Fruit fly (Drosophila melanogaster) whole organism, embryonic: ENCODE results near the gene CG43675.

Experiments used
- BEAF-32 ChIP-seq: fragments of 200-800 bp; sonication (Bioruptor generic); optimal IDR thresholded peaks from 3 replicates; lab custom pipeline; 2017; ENCODE audit warnings: missing biosample characterization, missing genetic modification characterization, mild to moderate bottlenecking, moderate library complexity, missing genetic modification reagents
- Blimp-1 ChIP-seq: fragments of 200-800 bp; sonication (Bioruptor generic); optimal IDR thresholded peaks from 3 replicates; lab custom pipeline; 2018; ENCODE audit warnings: missing biosample characterization, missing genetic modification characterization, mild to moderate bottlenecking, moderate library complexity, missing genetic modification reagents
- CG11093 ChIP-seq: fragments of 200-800 bp; sonication (Bioruptor generic); IDR thresholded peaks from 3 replicates; pipeline ENCODE4 v1.3.6; 2022; ENCODE audit warnings: missing biosample characterization, missing genetic modification characterization
- CG11695 ChIP-seq: fragments of 200-800 bp; sonication (Bioruptor generic); IDR thresholded peaks from 3 replicates; pipeline ENCODE4 v1.3.6; 2022; ENCODE audit warnings: missing biosample characterization, missing genetic modification characterization
- CG13775 ChIP-seq: fragments of 200-800 bp; sonication (Bioruptor generic); optimal IDR thresholded peaks from 3 replicates; lab custom pipeline; 2017; ENCODE audit warnings: missing biosample characterization, mild to moderate bottlenecking, missing genetic modification characterization
- CG1647 ChIP-seq: fragments of 200-800 bp; sonication (Bioruptor generic); optimal IDR thresholded peaks from 3 replicates; lab custom pipeline; 2016; ENCODE audit warnings: missing biosample characterization, missing genetic modification characterization
- CG17359 ChIP-seq: fragments of 200-800 bp; sonication (Bioruptor generic); optimal IDR thresholded peaks from 3 replicates; lab custom pipeline; 2018; ENCODE audit warnings: missing biosample characterization, mild to moderate bottlenecking, missing genetic modification characterization, moderate library complexity
- CG17568 ChIP-seq: fragments of 200-800 bp; sonication (Bioruptor generic); optimal IDR thresholded peaks from 2 replicates; lab custom pipeline; 2018; ENCODE audit warnings: missing biosample characterization, mild to moderate bottlenecking, missing genetic modification characterization, moderate library complexity
- CG18476 ChIP-seq: fragments of 200-800 bp; sonication (Bioruptor generic); optimal IDR thresholded peaks from 2 replicates; lab custom pipeline; 2016; ENCODE audit warnings: missing biosample characterization, mild to moderate bottlenecking, missing genetic modification characterization
- CG31441 ChIP-seq: fragments of 200-800 bp; sonication (Bioruptor generic); IDR thresholded peaks from 2 replicates; pipeline ENCODE4 v1.3.6; 2022; ENCODE audit warnings: missing biosample characterization, missing genetic modification characterization
- CG5245 ChIP-seq: fragments of 200-800 bp; sonication (Bioruptor generic); optimal IDR thresholded peaks from 3 replicates; lab custom pipeline; 2016; ENCODE audit warnings: missing biosample characterization, missing genetic modification characterization
- CG8359 ChIP-seq: fragments of 200-800 bp; sonication (Bioruptor generic); optimal IDR thresholded peaks from 2 replicates; lab custom pipeline; 2017; ENCODE audit warnings: missing biosample characterization, mild to moderate bottlenecking, missing genetic modification characterization, borderline replicate concordance
- HmgD ChIP-seq: fragments of 200-800 bp; sonication (Bioruptor generic); optimal IDR thresholded peaks from 3 replicates; lab custom pipeline; 2016; ENCODE audit warnings: missing biosample characterization, missing genetic modification characterization
- HmgZ ChIP-seq: fragments of 200-800 bp; sonication (Bioruptor generic); optimal IDR thresholded peaks from 2 replicates; lab custom pipeline; 2018; ENCODE audit warnings: missing biosample characterization, mild to moderate bottlenecking, missing genetic modification characterization
- MTF-1 ChIP-seq: fragments of 200-800 bp; sonication (Bioruptor generic); optimal IDR thresholded peaks from 2 replicates; lab custom pipeline; 2018; ENCODE audit warnings: missing biosample characterization, mild to moderate bottlenecking, missing genetic modification characterization, borderline replicate concordance
- Med ChIP-seq: fragments of 200-800 bp; sonication (Bioruptor generic); peaks from one replicate; lab custom pipeline; 2016; ENCODE audit warnings: missing biosample characterization, missing genetic modification characterization, mild to moderate bottlenecking, inconsistent platforms, moderate library complexity
- Meics ChIP-seq: fragments of 200-800 bp; sonication (Bioruptor generic); optimal IDR thresholded peaks from 2 replicates; lab custom pipeline; 2017; ENCODE audit warnings: missing biosample characterization, mild to moderate bottlenecking, missing genetic modification characterization
- NK7.1 ChIP-seq: fragments of 200-800 bp; sonication (Bioruptor generic); optimal IDR thresholded peaks from 3 replicates; lab custom pipeline; 2016; ENCODE audit warnings: missing biosample characterization, missing genetic modification characterization
- Rfx ChIP-seq: fragments of 200-800 bp; sonication (Bioruptor generic); IDR thresholded peaks from 2 replicates; pipeline ENCODE4 v1.3.6; 2022; ENCODE audit warnings: missing biosample characterization, missing genetic modification characterization
- Sox100B ChIP-seq: fragments of 200-800 bp; sonication (Bioruptor generic); optimal IDR thresholded peaks from 3 replicates; lab custom pipeline; 2018; ENCODE audit warnings: missing biosample characterization, mild to moderate bottlenecking, missing genetic modification characterization
- Spps ChIP-seq: fragments of 200-800 bp; sonication (Bioruptor generic); optimal IDR thresholded peaks from 2 replicates; lab custom pipeline; 2018; ENCODE audit warnings: missing biosample characterization, mild to moderate bottlenecking, missing genetic modification characterization
- TFAM ChIP-seq: fragments of 200-800 bp; sonication (Bioruptor generic); optimal IDR thresholded peaks from 2 replicates; lab custom pipeline; 2017; ENCODE audit warnings: missing biosample characterization, missing genetic modification characterization, inconsistent platforms
- Vsx1 ChIP-seq: fragments of 200-800 bp; sonication (Bioruptor generic); optimal IDR thresholded peaks from 2 replicates; lab custom pipeline; 2017; ENCODE audit warnings: missing biosample characterization, mild to moderate bottlenecking, missing genetic modification characterization, missing genetic modification reagents
- ap ChIP-seq: fragments of 200-800 bp; sonication (Bioruptor generic); IDR thresholded peaks from 2 replicates; pipeline ENCODE4 v1.3.6; 2022; ENCODE audit warnings: missing biosample characterization, missing genetic modification characterization
- ato ChIP-seq: fragments of 200-800 bp; sonication (Bioruptor generic); IDR thresholded peaks from 2 replicates; pipeline ENCODE4 v1.3.6; 2022; ENCODE audit warnings: missing biosample characterization, missing genetic modification characterization; ENCODE audit not compliant: partially characterized antibody
- bigmax ChIP-seq: fragments of 200-800 bp; sonication (Bioruptor generic); optimal IDR thresholded peaks from 2 replicates; lab custom pipeline; 2018; ENCODE audit warnings: missing biosample characterization, mild to moderate bottlenecking, missing genetic modification characterization
- br ChIP-seq: fragments of >200 bp; optimal IDR thresholded peaks from 2 replicates; lab custom pipeline; 2017
- chif ChIP-seq, 2 experiments: fragments of 200-800 bp; sonication (Bioruptor generic); optimal IDR thresholded peaks; 3 replicates each; lab custom pipeline; 2016; ENCODE audit warnings: missing biosample characterization in 2 of 2, missing genetic modification characterization in 2 of 2
- chm ChIP-seq: fragments of 200-800 bp; sonication (Bioruptor generic); IDR thresholded peaks from 2 replicates; pipeline ENCODE4 v1.3.6; 2022; ENCODE audit warnings: missing biosample characterization, missing genetic modification characterization
- crp ChIP-seq, 2 experiments: fragments of 200-800 bp; sonication (Bioruptor generic); optimal IDR thresholded peaks; 2 replicates in 1 of 2; 3 replicates in 1 of 2; lab custom pipeline; 2017; ENCODE audit warnings: missing biosample characterization in 2 of 2, missing genetic modification characterization in 2 of 2, mild to moderate bottlenecking in 1 of 2, moderate library complexity in 1 of 2
- eve ChIP-seq, 2 experiments: fragments of >200 bp; optimal IDR thresholded peaks; 2 replicates each; lab custom pipeline; 2017; ENCODE audit warnings: missing biosample characterization in 2 of 2, missing genetic modification characterization in 2 of 2
- fd102C ChIP-seq: fragments of 200-800 bp; sonication (Bioruptor generic); optimal IDR thresholded peaks from 2 replicates; lab custom pipeline; 2018; ENCODE audit warnings: missing biosample characterization, mild to moderate bottlenecking, missing genetic modification characterization, moderate library complexity
- fd3F ChIP-seq: fragments of 200-800 bp; sonication (Bioruptor generic); optimal IDR thresholded peaks from 2 replicates; lab custom pipeline; 2018; ENCODE audit warnings: missing biosample characterization, mild to moderate bottlenecking, missing genetic modification characterization, moderate library complexity
- ind ChIP-seq: fragments of 200-800 bp; sonication (Bioruptor generic); optimal IDR thresholded peaks from 3 replicates; lab custom pipeline; 2016; ENCODE audit warnings: missing biosample characterization, missing genetic modification characterization
- insv ChIP-seq, 2 experiments: fragments of 200-800 bp; sonication (Bioruptor generic); optimal IDR thresholded peaks; 3 replicates each; lab custom pipeline; 2016 to 2018; ENCODE audit warnings: missing biosample characterization in 2 of 2, missing genetic modification characterization in 2 of 2
- kay ChIP-seq: fragments of 200-800 bp; sonication (Bioruptor generic); optimal IDR thresholded peaks from 2 replicates; lab custom pipeline; 2016; ENCODE audit warnings: missing biosample characterization, missing genetic modification characterization
- kni ChIP-seq: fragments of 200-800 bp; sonication (Bioruptor generic); optimal IDR thresholded peaks from 3 replicates; lab custom pipeline; 2017; ENCODE audit warnings: mild to moderate bottlenecking, missing biosample characterization, missing genetic modification reagents, missing genetic modification characterization
- lola ChIP-seq, 3 experiments: fragments of >200 bp in 2 of 3; fragments of 200-800 bp in 1 of 3; sonication (Bioruptor generic) in 1 of 3; optimal IDR thresholded peaks; 2 replicates each; lab custom pipeline; 2017 to 2019; ENCODE audit warnings: missing biosample characterization in 3 of 3, missing genetic modification characterization in 3 of 3, mild to moderate bottlenecking in 1 of 3, moderate library complexity in 1 of 3
- pita ChIP-seq: fragments of 200-800 bp; sonication (Bioruptor generic); optimal IDR thresholded peaks from 2 replicates; lab custom pipeline; 2017; ENCODE audit warnings: missing biosample characterization, mild to moderate bottlenecking, missing genetic modification characterization
- pros ChIP-seq: fragments of 200-800 bp; sonication (Bioruptor generic); optimal IDR thresholded peaks from 3 replicates; lab custom pipeline; 2019; ENCODE audit warnings: missing biosample characterization, mild to moderate bottlenecking, missing genetic modification characterization, moderate library complexity
- sd ChIP-seq: fragments of 200-800 bp; sonication (Bioruptor generic); optimal IDR thresholded peaks from 3 replicates; lab custom pipeline; 2018; ENCODE audit warnings: missing biosample characterization, mild to moderate bottlenecking, missing genetic modification characterization, moderate library complexity
- slou ChIP-seq: fragments of 200-800 bp; sonication (Bioruptor generic); optimal IDR thresholded peaks from 3 replicates; lab custom pipeline; 2016; ENCODE audit warnings: missing biosample characterization, missing genetic modification characterization
- wdn ChIP-seq: fragments of 200-800 bp; sonication (Bioruptor generic); IDR thresholded peaks from 2 replicates; pipeline ENCODE4 v1.3.6; 2022; ENCODE audit warnings: missing biosample characterization, missing genetic modification characterization
- zfh2 ChIP-seq: fragments of 200-800 bp; sonication (Bioruptor generic); optimal IDR thresholded peaks from 2 replicates; lab custom pipeline; 2016; ENCODE audit warnings: missing biosample characterization, missing genetic modification characterization

Gene CG43675

dm6 chr3R:9337402-9338254 is 17.7 kb upstream of the CG43675 start (continued):
- TF ChIP-seq CG18476 (GFP tag; lab: Kevin White, UChicago): no peak
- no peak for TF ChIP-seq Vsx1 (GFP tag; lab: Kevin White, UChicago)
- TF ChIP-seq CG1647 (GFP tag; lab: Kevin White, UChicago): no peak
- TF ChIP-seq fd3F (GFP tag; lab: Kevin White, UChicago): no peak
- TF ChIP-seq CG5245: no peak
- no peak for TF ChIP-seq pros (GFP tag; lab: Kevin White, UChicago)
- TF ChIP-seq eve (GFP tag; optimal IDR thresholded peaks at IDR 0.05; lab: Kevin White, UChicago): peak in 1 of 2 experiments; percentile 68
- TF ChIP-seq Spps (tag; lab: Kevin White, UChicago): no peak
- no peak for TF ChIP-seq Sox100B (GFP tag; lab: Kevin White, UChicago)
- no peak for TF ChIP-seq crp (GFP tag; optimal IDR thresholded peaks at IDR 0.05; lab: Kevin White, UChicago)
- TF ChIP-seq HmgD (GFP tag; lab: Kevin White, UChicago): no peak
- no peak for TF ChIP-seq MTF-1
- no peak for TF ChIP-seq Meics
- no peak for TF ChIP-seq chif (GFP tag; optimal IDR thresholded peaks at IDR 0.05; lab: Kevin White, UChicago)
- no peak for TF ChIP-seq kni
- TF ChIP-seq, all 482 proteins: peak for 39

- TF ChIP-seq Rfx (GFP tag; lab: Robert Waterston, UW) (0 out of 2 replicates have a peak, but pooled peaks have one; percentile 9), bigmax (no peak), chm (0 out of 2 replicates have a peak, but pooled peaks have one; percentile 45), CG11093 (GFP tag; lab: Robert Waterston, UW) (0 out of 3 replicates have a peak, but pooled peaks have one; percentile 33), HmgZ (tag; lab: Kevin White, UChicago) (no peak), Med (peak; percentile 28), CG17568 (GFP tag; lab: Kevin White, UChicago) (no peak), ind (GFP tag; lab: Kevin White, UChicago) (no peak)
Measured at dm6 chr3R:9338771-9339170, 16.5 kb upstream of the CG43675 start.

- TF ChIP-seq sd (tag; lab: Kevin White, UChicago) (peak; percentile 60), TFAM (GFP tag; lab: Kevin White, UChicago) (no peak), lola (GFP tag; optimal IDR thresholded peaks at IDR 0.05; lab: Kevin White, UChicago) (peak in 1 of 3 experiments; percentile 80), fd102C (GFP tag; lab: Kevin White, UChicago) (no peak), zfh2 (no peak), NK7.1 (GFP tag; lab: Kevin White, UChicago) (no peak), br (lab: Kevin White, UChicago) (no peak), slou (GFP tag; lab: Kevin White, UChicago) (no peak), BEAF-32 (GFP tag; lab: Kevin White, UChicago) (no peak), ato (no peak), insv (GFP tag; optimal IDR thresholded peaks at IDR 0.05; lab: Kevin White, UChicago) (no peak), CG31441 (GFP tag; lab: Robert Waterston, UW) (peak; percentile 84), kay (GFP tag; lab: Kevin White, UChicago) (peak; percentile 2), ap (GFP tag; lab: Robert Waterston, UW) (no peak), pita (GFP tag; lab: Kevin White, UChicago) (no peak), CG17359 (peak; percentile 80), CG8359 (peak; percentile 52), CG11695 (GFP tag; lab: Robert Waterston, UW) (peak; percentile 44; the same call in 1 of the 3 replicates), CG13775 (GFP tag; lab: Kevin White, UChicago) (peak; percentile 57), Blimp-1 (GFP tag; lab: Kevin White, UChicago) (peak; percentile 70), wdn (no peak)
Measured at dm6 chr3R:9339176-9340075, 15.9 kb upstream of the CG43675 start.
